Worm (Caenorhabditis elegans) whole organism, L1 larva: ENCODE data around the gene K05F1.6.

Experiments
- C04F5.9 ChIP-seq: sonication (generic microtip); optimal IDR thresholded peaks from 2 replicates; lab custom pipeline; 2016; ENCODE audit warnings: missing genetic modification characterization, missing compliant biosample characterization
- C16A3.4 ChIP-seq: fragments of 150-350 bp; optimal IDR thresholded peaks from 2 replicates; lab custom pipeline; 2014; ENCODE audit warnings: missing biosample characterization, missing genetic modification characterization
- F16B12.6 ChIP-seq: fragments of 150-350 bp; optimal IDR thresholded peaks from 2 replicates; lab custom pipeline; 2014; ENCODE audit warnings: missing biosample characterization, missing genetic modification characterization
- Y116A8C.19 ChIP-seq: sonication (generic microtip); optimal IDR thresholded peaks from 2 replicates; lab custom pipeline; 2016; ENCODE audit warnings: missing compliant biosample characterization, missing genetic modification characterization, borderline replicate concordance
- aha-1 ChIP-seq: fragments of 150-350 bp; optimal IDR thresholded peaks from 2 replicates; lab custom pipeline; 2014; ENCODE audit warnings: missing biosample characterization, missing genetic modification characterization
- blmp-1 ChIP-seq: fragments of 150-350 bp; optimal IDR thresholded peaks from 2 replicates; lab custom pipeline; 2014; ENCODE audit warnings: missing biosample characterization, missing genetic modification characterization
- ceh-8 ChIP-seq: fragments of 200-800 bp; sonication (Bioruptor generic); optimal IDR thresholded peaks from 2 replicates; lab custom pipeline; 2018; ENCODE audit warnings: mild to moderate bottlenecking, missing genetic modification characterization, moderate library complexity, missing compliant biosample characterization
- ceh-90 ChIP-seq: sonication (generic microtip); optimal IDR thresholded peaks from 2 replicates; lab custom pipeline; 2016; ENCODE audit warnings: missing genetic modification characterization, missing compliant biosample characterization
- dpl-1 ChIP-seq, 3 experiments: fragments of 150-350 bp in 2 of 3; sonication (generic microtip) in 1 of 3; optimal IDR thresholded peaks; 2 replicates each; lab custom pipeline; 2014 to 2017; ENCODE audit warnings: missing biosample characterization in 3 of 3, missing genetic modification characterization in 3 of 3, missing genetic modification reagents in 3 of 3
- dsc-1 ChIP-seq: sonication (generic microtip); optimal IDR thresholded peaks from 2 replicates; lab custom pipeline; 2016; ENCODE audit warnings: mild to moderate bottlenecking, missing genetic modification characterization, missing compliant biosample characterization
- efl-1 ChIP-seq, 4 experiments: fragments of 150-350 bp; optimal IDR thresholded peaks in 3 of 4; peaks in 1 of 4; 1 replicate in 1 of 4; 2 replicates in 3 of 4; lab custom pipeline; 2014; ENCODE audit warnings: missing biosample characterization in 2 of 4, missing genetic modification characterization in 2 of 4, missing genetic modification reagents in 2 of 4
- efl-3 ChIP-seq: fragments of 200-800 bp; sonication (Bioruptor generic); optimal IDR thresholded peaks from 2 replicates; lab custom pipeline; 2018; ENCODE audit warnings: mild to moderate bottlenecking, missing genetic modification characterization, missing compliant biosample characterization
- fkh-10 ChIP-seq: sonication (generic microtip); optimal IDR thresholded peaks from 2 replicates; lab custom pipeline; 2017; ENCODE audit warnings: missing biosample characterization, missing genetic modification reagents, missing genetic modification characterization
- fos-1 ChIP-seq: fragments of 150-350 bp; optimal IDR thresholded peaks from 2 replicates; lab custom pipeline; 2014; ENCODE audit warnings: missing biosample characterization, missing genetic modification characterization
- hlh-17 ChIP-seq: fragments of 200-800 bp; sonication (Bioruptor generic); optimal IDR thresholded peaks from 2 replicates; lab custom pipeline; 2018; ENCODE audit warnings: missing genetic modification characterization, mild to moderate bottlenecking, missing compliant biosample characterization, moderate library complexity, borderline replicate concordance
- isw-1 ChIP-seq: fragments of 200-800 bp; sonication (Bioruptor generic); IDR thresholded peaks from 2 replicates; pipeline ENCODE4 v1.3.6; 2022; ENCODE audit warnings: missing genetic modification characterization, missing compliant biosample characterization
- jun-1 ChIP-seq: fragments of 150-350 bp; optimal IDR thresholded peaks from 2 replicates; lab custom pipeline; 2014; ENCODE audit warnings: missing biosample characterization, missing genetic modification reagents, missing genetic modification characterization
- lin-14 ChIP-seq: fragments of 200-800 bp; sonication (Bioruptor generic); optimal IDR thresholded peaks from 2 replicates; lab custom pipeline; 2018; ENCODE audit warnings: mild to moderate bottlenecking, missing genetic modification characterization, moderate library complexity, missing compliant biosample characterization
- lin-35 ChIP-seq, 2 experiments: fragments of 150-350 bp; optimal IDR thresholded peaks; 2 replicates each; lab custom pipeline; 2014; ENCODE audit warnings: missing biosample characterization in 2 of 2, missing genetic modification characterization in 2 of 2, missing genetic modification reagents in 2 of 2
- lir-3 ChIP-seq: sonication (generic microtip); optimal IDR thresholded peaks from 2 replicates; lab custom pipeline; 2016; ENCODE audit warnings: mild to moderate bottlenecking, missing genetic modification characterization, moderate library complexity, missing compliant biosample characterization; ENCODE audit not compliant: poor library complexity
- mab-9 ChIP-seq: fragments of 200-800 bp; sonication (Bioruptor generic); IDR thresholded peaks from 2 replicates; pipeline ENCODE4 v1.3.6; 2022; ENCODE audit warnings: missing genetic modification reagents, missing genetic modification characterization, missing compliant biosample characterization
- mef-2 ChIP-seq: fragments of 150-350 bp; optimal IDR thresholded peaks from 2 replicates; lab custom pipeline; 2014; ENCODE audit warnings: missing biosample characterization, missing genetic modification characterization
- nhr-11 ChIP-seq: fragments of 150-350 bp; optimal IDR thresholded peaks from 2 replicates; lab custom pipeline; 2014; ENCODE audit warnings: missing biosample characterization, missing genetic modification characterization
- nhr-12 ChIP-seq: sonication (generic microtip); optimal IDR thresholded peaks from 2 replicates; lab custom pipeline; 2017; ENCODE audit warnings: missing biosample characterization, missing genetic modification characterization
- nhr-237 ChIP-seq: fragments of 150-350 bp; optimal IDR thresholded peaks from 2 replicates; lab custom pipeline; 2014; ENCODE audit warnings: missing biosample characterization, missing genetic modification characterization
- nhr-47 ChIP-seq: sonication (generic microtip); optimal IDR thresholded peaks from 2 replicates; lab custom pipeline; 2016; ENCODE audit warnings: mild to moderate bottlenecking, missing genetic modification characterization, moderate library complexity, missing compliant biosample characterization
- nhr-77 ChIP-seq: fragments of 150-350 bp; optimal IDR thresholded peaks from 2 replicates; lab custom pipeline; 2014; ENCODE audit warnings: missing biosample characterization, missing genetic modification characterization
- nhr-84 ChIP-seq: sonication (generic microtip); optimal IDR thresholded peaks from 2 replicates; lab custom pipeline; 2017; ENCODE audit warnings: missing biosample characterization, missing genetic modification characterization
- nhr-85 ChIP-seq: sonication (generic microtip); peaks from one replicate; lab custom pipeline; 2016; ENCODE audit warnings: missing genetic modification characterization, inconsistent platforms, missing compliant biosample characterization
- nhr-90 ChIP-seq: sonication (generic microtip); optimal IDR thresholded peaks from 2 replicates; lab custom pipeline; 2016; ENCODE audit warnings: mild to moderate bottlenecking, missing genetic modification characterization, missing compliant biosample characterization; ENCODE audit not compliant: poor library complexity
- pag-3 ChIP-seq: sonication (generic microtip); optimal IDR thresholded peaks from 2 replicates; lab custom pipeline; 2017; ENCODE audit warnings: missing genetic modification characterization, mild to moderate bottlenecking, missing compliant biosample characterization, antibody characterized with exemption, borderline replicate concordance; ENCODE audit not compliant: insufficient read depth
- pax-3 ChIP-seq: fragments of 200-800 bp; sonication (Bioruptor generic); optimal IDR thresholded peaks from 2 replicates; lab custom pipeline; 2018; ENCODE audit warnings: mild to moderate bottlenecking, missing genetic modification characterization, moderate library complexity, missing compliant biosample characterization
- snpc-4 ChIP-seq: fragments of 150-350 bp; optimal IDR thresholded peaks from 2 replicates; lab custom pipeline; 2014; ENCODE audit warnings: missing biosample characterization, missing genetic modification characterization
- sox-4 ChIP-seq: sonication (generic microtip); optimal IDR thresholded peaks from 2 replicates; lab custom pipeline; 2016; ENCODE audit warnings: missing genetic modification characterization, missing compliant biosample characterization
- sup-37 ChIP-seq: fragments of 200-800 bp; sonication (Bioruptor generic); optimal IDR thresholded peaks from 2 replicates; lab custom pipeline; 2018; ENCODE audit warnings: mild to moderate bottlenecking, missing genetic modification characterization, missing compliant biosample characterization
- swsn-7 ChIP-seq: sonication (generic microtip); optimal IDR thresholded peaks from 2 replicates; lab custom pipeline; 2016; ENCODE audit warnings: missing genetic modification characterization, missing compliant biosample characterization
- unc-62 ChIP-seq: fragments of 150-350 bp; optimal IDR thresholded peaks from 2 replicates; lab custom pipeline; 2014; ENCODE audit warnings: missing biosample characterization, missing genetic modification reagents, missing genetic modification characterization
- unc-86 ChIP-seq: sonication (generic microtip); optimal IDR thresholded peaks from 2 replicates; lab custom pipeline; 2016; ENCODE audit warnings: missing genetic modification characterization, missing compliant biosample characterization
- xbp-1 ChIP-seq: sonication (generic microtip); optimal IDR thresholded peaks from 2 replicates; lab custom pipeline; 2016; ENCODE audit warnings: missing genetic modification characterization, missing compliant biosample characterization
- zip-4 ChIP-seq: fragments of 200-800 bp; sonication (Bioruptor generic); optimal IDR thresholded peaks from 2 replicates; lab custom pipeline; 2018; ENCODE audit warnings: mild to moderate bottlenecking, missing genetic modification characterization, moderate library complexity, missing compliant biosample characterization
- ztf-11 ChIP-seq, 2 experiments: sonication (generic microtip); optimal IDR thresholded peaks; 2 replicates each; lab custom pipeline; 2016 to 2017; ENCODE audit warnings: missing genetic modification characterization in 2 of 2, missing biosample characterization in 1 of 2, missing compliant biosample characterization in 1 of 2

Gene K05F1.6

DNA sequence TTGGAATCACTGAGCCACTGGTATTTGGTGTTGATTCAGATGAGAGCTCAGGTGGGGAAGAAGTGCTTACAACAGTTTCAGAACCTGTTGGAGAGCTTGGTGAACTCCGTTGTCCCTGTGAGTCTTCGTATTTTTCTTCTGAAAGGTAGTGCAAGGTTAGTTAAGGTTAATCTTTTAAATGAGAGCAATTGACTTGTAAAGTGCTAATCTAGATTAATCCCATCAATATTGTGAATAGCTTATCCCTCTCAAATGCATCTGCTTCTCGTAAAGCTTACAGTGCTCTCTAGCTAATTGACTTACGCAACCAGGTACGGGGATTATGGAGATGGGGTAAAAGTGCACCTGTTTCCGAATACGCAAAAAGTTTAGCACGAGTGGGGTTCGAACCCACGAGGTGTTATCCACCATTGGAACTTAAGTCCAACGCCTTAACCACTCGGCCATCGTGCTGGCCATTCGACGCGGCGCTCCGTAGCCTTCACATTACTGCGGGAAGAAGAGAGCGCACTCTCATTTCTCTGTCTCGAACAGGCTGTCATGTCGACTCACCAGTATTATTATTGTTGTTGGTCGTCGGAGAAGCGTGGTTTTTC is 9.7 kb upstream of the K05F1.6 start (continued):
- no peak for TF ChIP-seq sox-4 (tag; lab: Kevin White, UChicago)
- peak; percentile 19 for TF ChIP-seq nhr-77 (tag; lab: Kevin White, UChicago)
- peak in 2 of 3 experiments; percentile 10 to 18 for TF ChIP-seq dpl-1 (GFP tag; optimal IDR thresholded peaks at IDR 0.05; lab: Kevin White, UChicago)
- no peak for TF ChIP-seq mef-2
- no peak for TF ChIP-seq efl-3 (GFP tag; lab: Kevin White, UChicago)
- TF ChIP-seq F16B12.6 (tag; lab: Kevin White, UChicago), result peak; percentile 42
- TF ChIP-seq isw-1 (GFP tag; lab: Robert Waterston, UW), result 0 out of 2 replicates have a peak, but pooled peaks have one; percentile 3
- peak; percentile 38 to 51 for TF ChIP-seq efl-1 (optimal IDR thresholded peaks at IDR 0.05; lab: Kevin White, UChicago)
- peak; percentile 24 to 93 for TF ChIP-seq efl-1 (GFP tag; optimal IDR thresholded peaks at IDR 0.05 in 1 of 2; lab: Kevin White, UChicago)
- TF ChIP-seq jun-1, result no peak
- TF ChIP-seq hlh-17 (GFP tag; lab: Kevin White, UChicago), result no peak
- no peak for TF ChIP-seq nhr-12 (tag; lab: Kevin White, UChicago)
- TF ChIP-seq nhr-47, result peak; percentile 63
- TF ChIP-seq fkh-10 (GFP tag; lab: Kevin White, UChicago), result no peak
- TF ChIP-seq fos-1 (tag; lab: Kevin White, UChicago), result no peak
- TF ChIP-seq snpc-4 (tag; lab: Kevin White, UChicago), result peak; percentile 23
- peak; percentile 50 for TF ChIP-seq nhr-90 (tag; lab: Kevin White, UChicago)
- no peak for TF ChIP-seq nhr-237 (tag; lab: Kevin White, UChicago)
- no peak for TF ChIP-seq blmp-1 (tag; lab: Kevin White, UChicago)
- TF ChIP-seq nhr-85, result peak; percentile 57
- no peak for TF ChIP-seq ceh-90 (tag; lab: Kevin White, UChicago)
- TF ChIP-seq ceh-8 (GFP tag; lab: Kevin White, UChicago), result peak; percentile 11
- TF ChIP-seq aha-1, result no peak
- TF ChIP-seq nhr-84 (tag; lab: Kevin White, UChicago), result no peak
- peak; percentile 56 to 62 for TF ChIP-seq lin-35 (GFP tag; optimal IDR thresholded peaks at IDR 0.05; lab: Kevin White, UChicago)
- TF ChIP-seq pag-3, result no peak
- TF ChIP-seq unc-86, result no peak
- no peak for TF ChIP-seq C04F5.9 (tag; lab: Kevin White, UChicago)
- no peak for TF ChIP-seq ztf-11 (tag; optimal IDR thresholded peaks at IDR 0.05; lab: Kevin White, UChicago)
- no peak for TF ChIP-seq zip-4 (GFP tag; lab: Kevin White, UChicago)
- no peak for TF ChIP-seq sup-37 (GFP tag; lab: Kevin White, UChicago)
- TF ChIP-seq nhr-11 (tag; lab: Kevin White, UChicago), result no peak

DNA sequence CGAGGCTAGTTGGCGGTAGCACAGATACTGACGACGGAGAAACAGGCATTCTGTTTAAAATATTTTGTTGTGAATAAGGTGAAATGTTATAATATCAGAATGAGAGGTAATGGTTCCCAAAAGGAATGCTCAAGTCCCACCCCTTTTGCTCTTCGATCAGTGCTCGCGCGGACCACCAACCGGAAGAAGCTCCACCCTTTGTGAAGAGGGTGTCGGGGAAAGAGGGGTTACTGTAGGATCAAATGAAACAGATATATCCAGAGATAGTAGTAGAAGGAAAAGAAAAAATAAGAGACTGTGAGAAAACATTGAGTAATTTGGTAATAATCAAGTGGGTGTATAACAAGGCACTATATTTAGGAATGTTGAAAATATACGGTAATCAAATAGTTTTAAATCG is 8.2 kb upstream of the K05F1.6 start, which contains the start of the genes dmd-5 and F10C1.1:
TSS of gene dmd-5 (minus strand) at position 101 of the 400 bp plus-strand sequence.
TSS of gene F10C1.1 (plus strand) at position 110 of the 400 bp plus-strand sequence.
- TF ChIP-seq ceh-90 (tag; lab: Kevin White, UChicago) (no peak), nhr-90 (tag; lab: Kevin White, UChicago) (no peak), nhr-85 (no peak), ztf-11 (tag; optimal IDR thresholded peaks at IDR 0.05; lab: Kevin White, UChicago) (no peak), swsn-7 (tag; lab: Kevin White, UChicago) (no peak), lin-35 (GFP tag; optimal IDR thresholded peaks at IDR 0.05; lab: Kevin White, UChicago) (no peak), ceh-8 (GFP tag; lab: Kevin White, UChicago) (no peak), xbp-1 (tag; lab: Kevin White, UChicago) (no peak), fkh-10 (GFP tag; lab: Kevin White, UChicago) (no peak), pax-3 (no peak), nhr-11 (tag; lab: Kevin White, UChicago) (no peak), mab-9 (GFP tag; lab: Robert Waterston, UW) (no peak), unc-62 (GFP tag; lab: Kevin White, UChicago) (no peak), lin-14 (GFP tag; lab: Kevin White, UChicago) (no peak), Y116A8C.19 (tag; lab: Kevin White, UChicago) (no peak), dsc-1 (tag; lab: Kevin White, UChicago) (no peak), C16A3.4 (tag; lab: Kevin White, UChicago) (no peak), C04F5.9 (tag; lab: Kevin White, UChicago) (no peak), lir-3 (tag; lab: Kevin White, UChicago) (no peak)
